Worm (Caenorhabditis elegans) whole organism, L1 larva: ENCODE measurements around the gene nspg-3.

Experiments used
- aly-2 ChIP-seq: fragments of 150-350 bp; optimal IDR thresholded peaks from 2 replicates; lab custom pipeline; 2014; ENCODE audit warnings: missing biosample characterization, missing genetic modification characterization
- fkh-10 ChIP-seq: sonication (generic microtip); optimal IDR thresholded peaks from 2 replicates; lab custom pipeline; 2017; ENCODE audit warnings: missing biosample characterization, missing genetic modification reagents, missing genetic modification characterization
- lin-14 ChIP-seq: fragments of 200-800 bp; sonication (Bioruptor generic); optimal IDR thresholded peaks from 2 replicates; lab custom pipeline; 2018; ENCODE audit warnings: mild to moderate bottlenecking, missing genetic modification characterization, moderate library complexity, missing compliant biosample characterization

nspg-3 gene

DNA sequence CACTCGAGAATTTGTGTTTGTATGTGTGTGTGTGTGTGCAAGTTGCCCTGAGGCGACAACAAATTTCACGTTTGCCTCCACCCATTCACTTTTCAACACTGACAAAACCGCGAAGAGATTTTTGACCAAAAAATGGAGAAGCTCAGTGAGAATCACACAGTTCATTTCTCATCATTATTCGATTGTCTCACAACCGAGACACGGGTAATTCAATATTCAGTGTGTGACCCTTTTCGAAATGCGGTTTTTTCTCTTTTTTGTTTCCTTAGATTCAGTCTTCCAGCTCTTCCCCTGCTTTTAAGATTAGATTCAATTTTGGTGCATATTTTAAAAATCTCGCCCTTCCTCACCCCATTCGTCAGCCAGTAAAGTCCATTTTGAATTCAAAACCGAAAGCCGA lies 47.9 kb downstream of the nspg-3 start:
- TF ChIP-seq lin-14 (GFP tag; lab: Kevin White, UChicago) (peak; percentile 62), fkh-10 (peak; percentile 42), aly-2 (tag; lab: Kevin White, UChicago) (no peak)
- TF ChIP-seq, all 84 proteins: peak for 2
